Fruit fly (Drosophila melanogaster) whole organism, embryonic: ENCODE results near the gene cv-c.

Experiments
- Aef1 ChIP-seq: fragments of 200-800 bp; sonication (Bioruptor generic); IDR thresholded peaks from 3 replicates; pipeline ENCODE4 v1.3.6; 2022; ENCODE audit warnings: missing biosample characterization, missing genetic modification characterization
- Asciz ChIP-seq: fragments of 200-800 bp; sonication (Bioruptor generic); optimal IDR thresholded peaks from 2 replicates; lab custom pipeline; 2017; ENCODE audit warnings: missing biosample characterization, mild to moderate bottlenecking, missing genetic modification characterization, missing genetic modification reagents
- CG11504 ChIP-seq: fragments of 200-800 bp; sonication (Bioruptor generic); optimal IDR thresholded peaks from 3 replicates; lab custom pipeline; 2019; ENCODE audit warnings: missing biosample characterization, mild to moderate bottlenecking, missing genetic modification characterization, moderate library complexity
- CG15073 ChIP-seq: fragments of 200-800 bp; sonication (Bioruptor generic); optimal IDR thresholded peaks from 2 replicates; lab custom pipeline; 2016; ENCODE audit warnings: missing biosample characterization, missing genetic modification characterization
- CG15696 ChIP-seq: fragments of 200-800 bp; sonication (Bioruptor generic); optimal IDR thresholded peaks from 2 replicates; lab custom pipeline; 2019; ENCODE audit warnings: missing biosample characterization, mild to moderate bottlenecking, missing genetic modification characterization, moderate library complexity
- CG1647 ChIP-seq: fragments of 200-800 bp; sonication (Bioruptor generic); optimal IDR thresholded peaks from 3 replicates; lab custom pipeline; 2016; ENCODE audit warnings: missing biosample characterization, missing genetic modification characterization
- CG17328 ChIP-seq: fragments of 200-800 bp; sonication (Bioruptor generic); IDR thresholded peaks from 2 replicates; pipeline ENCODE4 v1.3.6; 2022; ENCODE audit warnings: missing biosample characterization, missing genetic modification characterization
- CG17385 ChIP-seq: fragments of 200-800 bp; sonication (Bioruptor generic); optimal IDR thresholded peaks from 3 replicates; lab custom pipeline; 2018; ENCODE audit warnings: missing biosample characterization, mild to moderate bottlenecking, missing genetic modification characterization
- CG17612 ChIP-seq: fragments of 200-800 bp; sonication (Bioruptor generic); IDR thresholded peaks from 2 replicates; pipeline ENCODE4 v1.3.6; 2022; ENCODE audit warnings: missing biosample characterization, missing genetic modification characterization
- CG3838 ChIP-seq: fragments of 200-800 bp; sonication (Bioruptor generic); optimal IDR thresholded peaks from 3 replicates; lab custom pipeline; 2016; ENCODE audit warnings: missing biosample characterization, missing genetic modification characterization
- CG4730 ChIP-seq: fragments of 200-800 bp; sonication (Bioruptor generic); IDR thresholded peaks from 2 replicates; pipeline ENCODE4 v1.3.6; 2022; ENCODE audit warnings: missing biosample characterization, missing genetic modification characterization
- CG7963 ChIP-seq: fragments of 200-800 bp; sonication (Bioruptor generic); IDR thresholded peaks from 3 replicates; pipeline ENCODE4 v1.3.6; 2022; ENCODE audit warnings: missing biosample characterization, missing genetic modification characterization; ENCODE audit not compliant: partially characterized antibody
- CG8359 ChIP-seq: fragments of 200-800 bp; sonication (Bioruptor generic); optimal IDR thresholded peaks from 2 replicates; lab custom pipeline; 2017; ENCODE audit warnings: missing biosample characterization, mild to moderate bottlenecking, missing genetic modification characterization, borderline replicate concordance
- HLH4C ChIP-seq: fragments of 200-800 bp; sonication (Bioruptor generic); IDR thresholded peaks from 3 replicates; pipeline ENCODE4 v1.3.6; 2022; ENCODE audit warnings: missing biosample characterization, missing genetic modification characterization; ENCODE audit not compliant: partially characterized antibody
- Kr ChIP-seq: fragments of 200-800 bp; sonication (Bioruptor generic); optimal IDR thresholded peaks from 2 replicates; lab custom pipeline; 2017; ENCODE audit warnings: missing biosample characterization, mild to moderate bottlenecking, missing genetic modification characterization
- Myb ChIP-seq: fragments of 200-800 bp; sonication (Bioruptor generic); optimal IDR thresholded peaks from 2 replicates; lab custom pipeline; 2016; ENCODE audit warnings: missing biosample characterization, missing genetic modification characterization
- NFAT ChIP-seq: fragments of 200-800 bp; sonication (Bioruptor generic); IDR thresholded peaks from 2 replicates; pipeline ENCODE4 v1.3.6; 2022; ENCODE audit warnings: missing biosample characterization, missing genetic modification characterization
- Nf-YC ChIP-seq: fragments of 200-800 bp; optimal IDR thresholded peaks from 3 replicates; lab custom pipeline; 2019; ENCODE audit warnings: missing biosample characterization, mild to moderate bottlenecking, missing genetic modification characterization, moderate library complexity
- Spps ChIP-seq: fragments of 200-800 bp; sonication (Bioruptor generic); optimal IDR thresholded peaks from 2 replicates; lab custom pipeline; 2018; ENCODE audit warnings: missing biosample characterization, mild to moderate bottlenecking, missing genetic modification characterization
- TFAM ChIP-seq: fragments of 200-800 bp; sonication (Bioruptor generic); optimal IDR thresholded peaks from 2 replicates; lab custom pipeline; 2017; ENCODE audit warnings: missing biosample characterization, missing genetic modification characterization, inconsistent platforms
- Trl ChIP-seq, 3 experiments: fragments of >200 bp in 2 of 3; fragments of 200-800 bp in 1 of 3; sonication (Bioruptor generic) in 1 of 3; optimal IDR thresholded peaks; 2 replicates in 1 of 3; 3 replicates in 2 of 3; lab custom pipeline; 2016 to 2017; ENCODE audit warnings: missing biosample characterization in 1 of 3, missing genetic modification characterization in 1 of 3
- abd-A ChIP-seq: fragments of 200-800 bp; sonication (Bioruptor generic); optimal IDR thresholded peaks from 3 replicates; lab custom pipeline; 2019; ENCODE audit warnings: missing biosample characterization, mild to moderate bottlenecking, missing genetic modification characterization, moderate library complexity
- ac ChIP-seq: fragments of 200-800 bp; sonication (Bioruptor generic); optimal IDR thresholded peaks from 3 replicates; lab custom pipeline; 2017; ENCODE audit warnings: missing biosample characterization, mild to moderate bottlenecking, missing genetic modification characterization
- aop ChIP-seq: fragments of 200-800 bp; sonication (Bioruptor generic); IDR thresholded peaks from 2 replicates; pipeline ENCODE4 v1.3.6; 2022; ENCODE audit warnings: missing biosample characterization, missing genetic modification characterization
- ara ChIP-seq: fragments of 200-800 bp; sonication (Bioruptor generic); IDR thresholded peaks from 2 replicates; pipeline ENCODE4 v1.3.6; 2022; ENCODE audit warnings: missing biosample characterization, missing genetic modification characterization
- bcd ChIP-seq: fragments of 200-800 bp; sonication (Bioruptor generic); optimal IDR thresholded peaks from 2 replicates; lab custom pipeline; 2017; ENCODE audit warnings: missing biosample characterization, mild to moderate bottlenecking, missing genetic modification characterization
- bsh ChIP-seq, 2 experiments: fragments of 200-800 bp; sonication (Bioruptor generic); optimal IDR thresholded peaks; 2 replicates each; lab custom pipeline; 2017 to 2018; ENCODE audit warnings: mild to moderate bottlenecking in 2 of 2, missing biosample characterization in 2 of 2, missing genetic modification characterization in 2 of 2, moderate library complexity in 1 of 2
- cad ChIP-seq: fragments of >200 bp; optimal IDR thresholded peaks from 2 replicates; lab custom pipeline; 2017; ENCODE audit warnings: missing biosample characterization, missing genetic modification characterization
- da ChIP-seq: fragments of 200-800 bp; sonication (Bioruptor generic); optimal IDR thresholded peaks from 2 replicates; lab custom pipeline; 2016; ENCODE audit warnings: missing biosample characterization, missing genetic modification characterization
- fd102C ChIP-seq: fragments of 200-800 bp; sonication (Bioruptor generic); optimal IDR thresholded peaks from 2 replicates; lab custom pipeline; 2018; ENCODE audit warnings: missing biosample characterization, mild to moderate bottlenecking, missing genetic modification characterization, moderate library complexity
- gcm2 ChIP-seq: fragments of 200-800 bp; sonication (Bioruptor generic); optimal IDR thresholded peaks from 2 replicates; lab custom pipeline; 2016; ENCODE audit warnings: missing biosample characterization, missing genetic modification characterization
- jigr1 ChIP-seq: fragments of 200-800 bp; sonication (Bioruptor generic); IDR thresholded peaks from 3 replicates; pipeline ENCODE4 v1.3.6; 2022; ENCODE audit warnings: missing biosample characterization, missing genetic modification characterization
- jing ChIP-seq: fragments of 200-800 bp; sonication (Bioruptor generic); optimal IDR thresholded peaks from 2 replicates; lab custom pipeline; 2018; ENCODE audit warnings: missing biosample characterization, mild to moderate bottlenecking, missing genetic modification characterization
- klu ChIP-seq: fragments of 200-800 bp; sonication (Bioruptor generic); IDR thresholded peaks from 2 replicates; pipeline ENCODE4 v1.3.6; 2022; ENCODE audit warnings: missing biosample characterization, missing genetic modification characterization
- kni ChIP-seq: fragments of 200-800 bp; sonication (Bioruptor generic); optimal IDR thresholded peaks from 3 replicates; lab custom pipeline; 2017; ENCODE audit warnings: mild to moderate bottlenecking, missing biosample characterization, missing genetic modification reagents, missing genetic modification characterization
- lab ChIP-seq: fragments of 200-800 bp; sonication (Bioruptor generic); optimal IDR thresholded peaks from 3 replicates; lab custom pipeline; 2017; ENCODE audit warnings: missing biosample characterization, missing genetic modification characterization, mild to moderate bottlenecking, moderate library complexity, missing genetic modification reagents
- lilli ChIP-seq: fragments of 200-800 bp; sonication (Bioruptor generic); optimal IDR thresholded peaks from 3 replicates; lab custom pipeline; 2016; ENCODE audit warnings: missing biosample characterization, missing genetic modification characterization
- nerfin-2 ChIP-seq: fragments of 200-800 bp; sonication (Bioruptor generic); IDR thresholded peaks from 2 replicates; pipeline ENCODE4 v1.3.6; 2022; ENCODE audit warnings: missing biosample characterization, missing genetic modification characterization; ENCODE audit not compliant: partially characterized antibody
- nmo ChIP-seq: fragments of 200-800 bp; sonication (Bioruptor generic); optimal IDR thresholded peaks from 2 replicates; lab custom pipeline; 2018; ENCODE audit warnings: missing biosample characterization, mild to moderate bottlenecking, missing genetic modification characterization, moderate library complexity
- prd ChIP-seq, 3 experiments: fragments of >200 bp in 2 of 3; fragments of 200-800 bp in 1 of 3; sonication (Bioruptor generic) in 1 of 3; optimal IDR thresholded peaks in 2 of 3; IDR thresholded peaks in 1 of 3; 2 replicates in 2 of 3; 3 replicates in 1 of 3; pipeline versions ENCODE4 v1.3.6 to Lab custom; 2017 to 2022; ENCODE audit warnings: missing biosample characterization in 1 of 3, missing genetic modification characterization in 1 of 3
- repo ChIP-seq: fragments of 200-800 bp; sonication (Bioruptor generic); optimal IDR thresholded peaks from 2 replicates; lab custom pipeline; 2016; ENCODE audit warnings: missing biosample characterization, missing genetic modification characterization
- salm ChIP-seq: fragments of 200-800 bp; sonication (Bioruptor generic); optimal IDR thresholded peaks from 2 replicates; lab custom pipeline; 2018; ENCODE audit warnings: missing biosample characterization, mild to moderate bottlenecking, missing genetic modification characterization
- sim ChIP-seq: fragments of 200-800 bp; sonication (Bioruptor generic); IDR thresholded peaks from 2 replicates; pipeline ENCODE4 v1.3.6; 2022; ENCODE audit warnings: missing biosample characterization, missing genetic modification characterization
- slbo ChIP-seq: fragments of 200-800 bp; sonication (Bioruptor generic); IDR thresholded peaks from 2 replicates; pipeline ENCODE4 v1.3.6; 2022; ENCODE audit warnings: missing biosample characterization, missing genetic modification characterization
- tll ChIP-seq, 2 experiments: fragments of 200-800 bp in 1 of 2; fragments of >200 bp in 1 of 2; sonication (Bioruptor generic) in 1 of 2; optimal IDR thresholded peaks; 2 replicates each; lab custom pipeline; 2017 to 2019; ENCODE audit warnings: missing biosample characterization in 2 of 2, missing genetic modification characterization in 2 of 2, mild to moderate bottlenecking in 1 of 2, moderate library complexity in 1 of 2
- twi ChIP-seq: fragments of 200-800 bp; optimal IDR thresholded peaks from 2 replicates; lab custom pipeline; 2019; ENCODE audit warnings: missing biosample characterization, mild to moderate bottlenecking, missing genetic modification characterization, moderate library complexity
- vvl ChIP-seq: fragments of 200-800 bp; sonication (Bioruptor generic); IDR thresholded peaks from 2 replicates; pipeline ENCODE4 v1.3.6; 2022; ENCODE audit warnings: missing biosample characterization, missing genetic modification characterization
- zen ChIP-seq: fragments of 200-800 bp; sonication (Bioruptor generic); optimal IDR thresholded peaks from 3 replicates; lab custom pipeline; 2018; ENCODE audit warnings: missing biosample characterization, mild to moderate bottlenecking, missing genetic modification characterization, moderate library complexity

cv-c gene

dm6 chr3R:14484533-14485267 lies 3.2 kb upstream of the cv-c start (continued):
- TF ChIP-seq TFAM (GFP tag; lab: Kevin White, UChicago) (no peak), tll (GFP tag; optimal IDR thresholded peaks at IDR 0.05; lab: Kevin White, UChicago) (peak in 1 of 2 experiments; percentile 99), Spps (tag; lab: Kevin White, UChicago) (no peak), bcd (no peak), repo (no peak), jigr1 (GFP tag; lab: Robert Waterston, UW) (no peak), nerfin-2 (GFP tag; lab: Robert Waterston, UW) (no peak), CG17385 (GFP tag; lab: Kevin White, UChicago) (no peak), klu (GFP tag; lab: Robert Waterston, UW) (no peak), Trl (optimal IDR thresholded peaks at IDR 0.05; lab: Kevin White, UChicago) (no peak), Trl (GFP tag; optimal IDR thresholded peaks at IDR 0.05; lab: Kevin White, UChicago) (no peak), twi (tag; lab: Kevin White, UChicago) (peak; percentile 10), CG3838 (GFP tag; lab: Kevin White, UChicago) (no peak), gcm2 (GFP tag; lab: Kevin White, UChicago) (no peak), salm (no peak), CG7963 (no peak), abd-A (tag; lab: Kevin White, UChicago) (no peak), cad (peak; percentile 87), CG15696 (peak; percentile 72), Asciz (GFP tag; lab: Kevin White, UChicago) (no peak), sim (GFP tag; lab: Robert Waterston, UW) (no peak), zen (peak; percentile 88), ara (0 out of 2 replicates have a peak, but pooled peaks have one; percentile 30), fd102C (GFP tag; lab: Kevin White, UChicago) (peak; percentile 40), jing (GFP tag; lab: Kevin White, UChicago) (no peak), Aef1 (GFP tag; lab: Robert Waterston, UW) (no peak), prd (optimal IDR thresholded peaks at IDR 0.05; lab: Kevin White, UChicago) (no peak), prd (GFP tag; IDR thresholded peaks at IDR 0.05; lab: Robert Waterston, UW) (peak; percentile 44; the same call in 2 of the 3 replicates), ac (GFP tag; lab: Kevin White, UChicago) (peak; percentile 47), CG4730 (GFP tag; lab: Robert Waterston, UW) (no peak), kni (GFP tag; lab: Kevin White, UChicago) (peak; percentile 67), lab (GFP tag; lab: Kevin White, UChicago) (no peak), aop (GFP tag; lab: Robert Waterston, UW) (0 out of 2 replicates have a peak, but pooled peaks have one; percentile 16), slbo (no peak), CG17328 (GFP tag; lab: Robert Waterston, UW) (no peak), bsh (GFP tag; optimal IDR thresholded peaks at IDR 0.05; lab: Kevin White, UChicago) (no peak), Myb (GFP tag; lab: Kevin White, UChicago) (no peak), CG15073 (GFP tag; lab: Kevin White, UChicago) (no peak), nmo (GFP tag; lab: Kevin White, UChicago) (no peak), da (GFP tag; lab: Kevin White, UChicago) (no peak), CG1647 (GFP tag; lab: Kevin White, UChicago) (no peak), CG17612 (GFP tag; lab: Robert Waterston, UW) (no peak), Nf-YC (tag; lab: Kevin White, UChicago) (no peak), lilli (GFP tag; lab: Kevin White, UChicago) (no peak), HLH4C (GFP tag; lab: Robert Waterston, UW) (no peak), NFAT (GFP tag; lab: Robert Waterston, UW) (no peak), CG11504 (tag; lab: Kevin White, UChicago) (no peak), vvl (GFP tag; lab: Robert Waterston, UW) (no peak), CG8359 (GFP tag; lab: Kevin White, UChicago) (peak; percentile 18), Kr (GFP tag; lab: Kevin White, UChicago) (peak; percentile 14)
